Worm (Caenorhabditis elegans): ENCODE data around the gene hpo-8.

The hpo-8 gene

ce11 chrV:6813862-6814261 is 25.2 kb upstream of the hpo-8 start:
- TF ChIP-seq mdt-29 (GFP tag; IDR thresholded peaks at IDR 0.05), result no peak
- peak in 1 of 2 experiments; percentile 37 for TF ChIP-seq unc-62 (GFP tag; optimal IDR thresholded peaks at IDR 0.05 in 1 of 2)
- no peak for TF ChIP-seq unc-62 (tag; optimal IDR thresholded peaks at IDR 0.05)
- peak; percentile 65 for TF ChIP-seq aha-1 (tag)

- no peak for TF ChIP-seq nhr-111 (GFP tag; optimal IDR thresholded peaks at IDR 0.05)
- no peak for TF ChIP-seq ces-1 (GFP tag; optimal IDR thresholded peaks at IDR 0.05)
- no peak for TF ChIP-seq mxl-3 (GFP tag; optimal IDR thresholded peaks at IDR 0.05)
- TF ChIP-seq mep-1 (tag; optimal IDR thresholded peaks at IDR 0.05), result no peak
- no peak for TF ChIP-seq dve-1 (tag; optimal IDR thresholded peaks at IDR 0.05; ENCODE audit: insufficient read depth)
- no peak for TF ChIP-seq lin-29 (GFP tag; IDR thresholded peaks at IDR 0.05)
- TF ChIP-seq nhr-6 (tag; optimal IDR thresholded peaks at IDR 0.05), result no peak
- no peak for TF ChIP-seq zip-11 (GFP tag; IDR thresholded peaks at IDR 0.05)
- TF ChIP-seq madf-5 (GFP tag; IDR thresholded peaks at IDR 0.05), result no peak
- no peak for TF ChIP-seq mes-2 (tag; optimal IDR thresholded peaks at IDR 0.05; ENCODE audit: poor library complexity, severe bottlenecking)
- no peak for TF ChIP-seq saeg-2 (GFP tag; IDR thresholded peaks at IDR 0.05)
- TF ChIP-seq vab-7 (GFP tag; IDR thresholded peaks at IDR 0.05), result no peak
- no peak for TF ChIP-seq ZK546.5 (tag; optimal IDR thresholded peaks at IDR 0.05)
- TF ChIP-seq ama-1 (optimal IDR thresholded peaks at IDR 0.05), result no peak
- no peak for TF ChIP-seq lin-38 (GFP tag; IDR thresholded peaks at IDR 0.05)
- no peak for TF ChIP-seq nhr-10 (tag; optimal IDR thresholded peaks at IDR 0.05)
Measured at ce11 chrV:6817184-6817583, 21.9 kb upstream of the hpo-8 start, which contains the start of gene dmsr-14. Gene dmsr-14, minus strand, starts transcription at chrV:6817284.

- TF ChIP-seq spr-3 (GFP tag; optimal IDR thresholded peaks at IDR 0.05) (no peak), gei-8 (GFP tag; optimal IDR thresholded peaks at IDR 0.05) (no peak), spr-1 (tag; optimal IDR thresholded peaks at IDR 0.05) (no peak), tag-97 (GFP tag; IDR thresholded peaks at IDR 0.05) (no peak), unc-39 (tag; optimal IDR thresholded peaks at IDR 0.05) (no peak), sdz-12 (GFP tag; optimal IDR thresholded peaks at IDR 0.05) (no peak), lin-39 (tag; optimal IDR thresholded peaks at IDR 0.05) (no peak), lin-15B (tag; optimal IDR thresholded peaks at IDR 0.05) (no peak), Y48G9A.11 (GFP tag; IDR thresholded peaks at IDR 0.05) (no peak), egl-43 (GFP tag; IDR thresholded peaks at IDR 0.05) (no peak), zfp-2 (tag; optimal IDR thresholded peaks at IDR 0.05) (no peak), dmd-6 (GFP tag; IDR thresholded peaks at IDR 0.05) (no peak), skn-1 (tag; optimal IDR thresholded peaks at IDR 0.05) (no peak), nhr-6 (tag; optimal IDR thresholded peaks at IDR 0.05) (no peak), ceh-28 (tag; optimal IDR thresholded peaks at IDR 0.05) (no peak), nhr-48 (tag; optimal IDR thresholded peaks at IDR 0.05) (no peak), mxl-2 (GFP tag; conservative IDR thresholded peaks at IDR 0.05) (no peak), zip-11 (GFP tag; IDR thresholded peaks at IDR 0.05) (no peak), snpc-1.2 (GFP tag; IDR thresholded peaks at IDR 0.05) (no peak)
Measured at ce11 chrV:6819812-6820211, 19.3 kb upstream of the hpo-8 start, which contains the start of gene dmsr-13. Gene dmsr-13, minus strand, starts transcription at chrV:6819912.

- TF ChIP-seq ceh-32 (tag; optimal IDR thresholded peaks at IDR 0.05; ENCODE audit: poor library complexity), result no peak
- TF ChIP-seq nhr-41 (GFP tag; IDR thresholded peaks at IDR 0.05), result no peak
- TF ChIP-seq snpc-4 (tag; optimal IDR thresholded peaks at IDR 0.05), result no peak
- TF ChIP-seq lin-15B (tag; optimal IDR thresholded peaks at IDR 0.05), result no peak
- TF ChIP-seq F44E2.7 (GFP tag; IDR thresholded peaks at IDR 0.05), result no peak
- TF ChIP-seq egl-43 (GFP tag; IDR thresholded peaks at IDR 0.05), result no peak
- no peak for TF ChIP-seq fos-1 (tag; optimal IDR thresholded peaks at IDR 0.05)
- no peak for TF ChIP-seq lin-29 (GFP tag; IDR thresholded peaks at IDR 0.05)
- no peak for TF ChIP-seq jun-1 (tag; optimal IDR thresholded peaks at IDR 0.05)
- no peak for TF ChIP-seq nhr-11 (tag; optimal IDR thresholded peaks at IDR 0.05)
- TF ChIP-seq cey-2 (tag; optimal IDR thresholded peaks at IDR 0.05; ENCODE audit: borderline replicate concordance, insufficient read depth), result no peak
- TF ChIP-seq spr-3 (GFP tag; optimal IDR thresholded peaks at IDR 0.05), result no peak
- no peak for TF ChIP-seq nhr-48 (tag; optimal IDR thresholded peaks at IDR 0.05)
- no peak for TF ChIP-seq daf-12 (tag; optimal IDR thresholded peaks at IDR 0.05)
- no peak for TF ChIP-seq ceh-44 (GFP tag; IDR thresholded peaks at IDR 0.05)
- no peak for TF ChIP-seq snpc-1.2 (GFP tag; IDR thresholded peaks at IDR 0.05)
- no peak for TF ChIP-seq tra-1 (GFP tag; IDR thresholded peaks at IDR 0.05)
- no peak for TF ChIP-seq zip-2 (tag; optimal IDR thresholded peaks at IDR 0.05)
Measured at ce11 chrV:6821509-6821908, 17.6 kb upstream of the hpo-8 start, which contains the start of gene T15B7.8. Gene T15B7.8, plus strand, starts transcription at chrV:6821809.

Measured in whole organism, L4 larva.